Worm (Caenorhabditis elegans) whole organism, early embryonic: ENCODE data around the gene srx-43.

ENCODE experiments used
- B0310.2 ChIP-seq: sonication (generic microtip); optimal IDR thresholded peaks from 2 replicates; lab custom pipeline; 2016; ENCODE audit warnings: mild to moderate bottlenecking, missing genetic modification characterization, missing compliant biosample characterization
- ama-1 ChIP-seq: fragments of 150-350 bp; optimal IDR thresholded peaks from 2 replicates; lab custom pipeline; 2014
- ceh-36 ChIP-seq: sonication (generic microtip); optimal IDR thresholded peaks from 2 replicates; lab custom pipeline; 2016; ENCODE audit warnings: missing genetic modification characterization, inconsistent platforms, missing compliant biosample characterization
- ets-7 ChIP-seq: sonication (generic microtip); optimal IDR thresholded peaks from 2 replicates; lab custom pipeline; 2016; ENCODE audit warnings: missing genotype, missing genetic modification characterization, missing compliant biosample characterization
- flt-1 ChIP-seq: fragments of 200-800 bp; sonication (Bioruptor generic); IDR thresholded peaks from 2 replicates; pipeline ENCODE4 v1.3.6; 2022; ENCODE audit warnings: missing genetic modification characterization, missing compliant biosample characterization
- hmg-4 ChIP-seq: fragments of 200-800 bp; sonication (Bioruptor generic); optimal IDR thresholded peaks from 2 replicates; lab custom pipeline; 2018; ENCODE audit warnings: mild to moderate bottlenecking, missing genetic modification characterization, missing compliant biosample characterization
- pes-1 ChIP-seq: fragments of 200-800 bp; sonication (Bioruptor generic); IDR thresholded peaks from 2 replicates; pipeline ENCODE4 v1.3.6; 2022; ENCODE audit warnings: missing genetic modification reagents, missing genetic modification characterization, missing compliant biosample characterization
- scrt-1 ChIP-seq: fragments of 200-800 bp; sonication (Bioruptor generic); IDR thresholded peaks from 2 replicates; pipeline ENCODE4 v1.3.6; 2022; ENCODE audit warnings: missing genetic modification characterization, missing compliant biosample characterization
- sea-1 ChIP-seq: fragments of 200-800 bp; sonication (Bioruptor generic); conservative IDR thresholded peaks from 2 replicates; pipeline ENCODE4 v1.3.6; 2022; ENCODE audit warnings: missing genetic modification characterization, missing compliant biosample characterization
- tbx-11 ChIP-seq: fragments of 200-800 bp; sonication (Bioruptor generic); IDR thresholded peaks from 2 replicates; pipeline ENCODE4 v1.3.6; 2022; ENCODE audit warnings: missing genetic modification characterization, missing compliant biosample characterization
- tra-4 ChIP-seq: sonication (generic microtip); optimal IDR thresholded peaks from 2 replicates; lab custom pipeline; 2017; ENCODE audit warnings: missing genetic modification characterization, missing compliant biosample characterization

Gene srx-43

DNA sequence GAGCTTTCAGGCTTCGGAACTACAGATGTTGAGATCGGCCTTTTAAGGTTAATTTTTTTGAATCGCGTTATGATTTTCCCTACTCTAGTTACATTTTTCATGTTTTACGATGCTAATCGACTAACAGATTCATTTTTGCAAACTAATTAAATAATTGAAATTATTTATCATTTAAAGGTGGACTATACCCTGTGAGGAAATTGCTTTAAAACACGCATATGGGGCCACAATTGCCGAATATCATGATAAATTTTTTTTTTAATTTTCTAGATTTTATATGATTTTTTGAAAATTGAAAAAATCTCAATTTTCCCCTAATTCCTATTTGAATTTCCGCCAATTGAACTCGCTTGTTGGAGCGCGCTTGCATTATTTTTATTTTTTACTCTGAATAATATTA lies 44.2 kb downstream of the srx-43 start, which contains the start of gene fbxa-100:
fbxa-100 (minus strand) TSS at position 101 of the 400 bp plus-strand sequence.
- no peak for TF ChIP-seq pes-1 (GFP tag; lab: Robert Waterston, UW)
- no peak for TF ChIP-seq B0310.2 (tag; lab: Kevin White, UChicago)
- TF ChIP-seq hmg-4 (GFP tag; lab: Kevin White, UChicago): no peak
- TF ChIP-seq scrt-1: no peak
- no peak for TF ChIP-seq tra-4 (tag; lab: Kevin White, UChicago)
- TF ChIP-seq ceh-36 (tag; lab: Kevin White, UChicago): no peak
- TF ChIP-seq sea-1 (GFP tag; lab: Robert Waterston, UW): no peak
- no peak for TF ChIP-seq tbx-11 (GFP tag; lab: Robert Waterston, UW)
- TF ChIP-seq ama-1 (lab: Kevin White, UChicago): no peak

- TF ChIP-seq ceh-36 (tag; lab: Kevin White, UChicago) (no peak), tra-4 (tag; lab: Kevin White, UChicago) (no peak), ets-7 (no peak), scrt-1 (no peak), pes-1 (GFP tag; lab: Robert Waterston, UW) (no peak), sea-1 (GFP tag; lab: Robert Waterston, UW) (no peak)
Observed at ce11 chrV:16062788-16063187, 45.0 kb downstream of the srx-43 start, which contains the start of gene F14H3.14. TSS of gene F14H3.14 (minus strand) at chrV:16062888.

DNA sequence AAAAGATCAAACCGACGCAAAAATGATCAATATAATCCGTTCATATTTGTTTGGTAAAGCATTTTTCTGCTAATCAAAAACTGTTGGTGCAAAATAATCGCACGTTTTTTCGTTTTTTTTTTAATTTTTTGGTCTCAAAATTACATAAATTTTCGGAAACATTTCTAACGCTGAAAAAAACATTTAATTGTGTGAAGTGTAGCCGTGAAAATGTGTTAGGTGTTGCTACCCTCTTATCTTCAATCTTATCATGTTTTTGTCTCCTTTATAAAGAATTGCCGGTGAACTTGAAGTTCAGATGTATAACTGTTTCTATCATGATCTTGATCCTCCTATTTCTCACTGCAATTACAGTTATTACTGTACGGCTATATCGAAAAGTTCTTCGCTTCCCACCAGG lies 51.2 kb downstream of the srx-43 start, which contains the start of gene cyp-35D1:
cyp-35D1 (plus strand) TSS at position 301 of the 400 bp plus-strand sequence.
- no peak for TF ChIP-seq B0310.2 (tag; lab: Kevin White, UChicago)
- no peak for TF ChIP-seq ama-1 (lab: Kevin White, UChicago)
- no peak for TF ChIP-seq sea-1 (GFP tag; lab: Robert Waterston, UW)
- no peak for TF ChIP-seq flt-1 (GFP tag; lab: Robert Waterston, UW)
- TF ChIP-seq tra-4 (tag; lab: Kevin White, UChicago): no peak
- TF ChIP-seq ceh-36 (tag; lab: Kevin White, UChicago): no peak
